Worm (Caenorhabditis elegans) whole organism, mixed stage, embryonic: ENCODE results near the gene M163.11.
A peak's percentile ranks its signal among the peaks of the same experiment; 100 is the strongest.

ENCODE experiments used
- M03D4.4 ChIP-seq: sonication (generic microtip); optimal IDR thresholded peaks from 2 replicates; lab custom pipeline; 2017; ENCODE audit warnings: mild to moderate bottlenecking, missing genetic modification characterization, missing compliant biosample characterization
- bed-3 ChIP-seq: fragments of 200-800 bp; sonication (Bioruptor generic); optimal IDR thresholded peaks from 3 replicates; lab custom pipeline; 2018; ENCODE audit warnings: mild to moderate bottlenecking, missing genetic modification characterization, moderate library complexity, missing compliant biosample characterization
- blmp-1 ChIP-seq: fragments of 150-350 bp; optimal IDR thresholded peaks from 2 replicates; lab custom pipeline; 2014; ENCODE audit warnings: missing biosample characterization, missing genetic modification characterization
- ceh-43 ChIP-seq: fragments of 200-800 bp; sonication (Bioruptor generic); optimal IDR thresholded peaks from 2 replicates; lab custom pipeline; 2018; ENCODE audit warnings: mild to moderate bottlenecking, missing genetic modification characterization, moderate library complexity, missing compliant biosample characterization
- cnd-1 ChIP-seq: fragments of 200-800 bp; sonication (Bioruptor generic); optimal IDR thresholded peaks from 2 replicates; lab custom pipeline; 2018; ENCODE audit warnings: mild to moderate bottlenecking, missing genetic modification characterization, missing compliant biosample characterization
- drap-1 ChIP-seq: fragments of 200-800 bp; sonication (Bioruptor generic); optimal IDR thresholded peaks from 3 replicates; lab custom pipeline; 2018; ENCODE audit warnings: mild to moderate bottlenecking, missing genetic modification characterization, missing compliant biosample characterization
- elt-1 ChIP-seq: sonication (generic microtip); optimal IDR thresholded peaks from 2 replicates; lab custom pipeline; 2017; ENCODE audit warnings: missing genetic modification characterization, mild to moderate bottlenecking, missing compliant biosample characterization, antibody characterized with exemption, moderate library complexity, borderline replicate concordance; ENCODE audit not compliant: insufficient read depth
- elt-3 ChIP-seq: fragments of 150-350 bp; optimal IDR thresholded peaks from 2 replicates; lab custom pipeline; 2014; ENCODE audit warnings: missing biosample characterization, missing genetic modification characterization
- flh-1 ChIP-seq: fragments of 200-800 bp; sonication (Bioruptor generic); optimal IDR thresholded peaks from 2 replicates; lab custom pipeline; 2018; ENCODE audit warnings: mild to moderate bottlenecking, missing genetic modification characterization, moderate library complexity, missing compliant biosample characterization
- ham-2 ChIP-seq: fragments of 200-800 bp; sonication (Bioruptor generic); optimal IDR thresholded peaks from 2 replicates; lab custom pipeline; 2018; ENCODE audit warnings: mild to moderate bottlenecking, missing genetic modification characterization, missing compliant biosample characterization
- hlh-1 ChIP-seq: fragments of 150-350 bp; optimal IDR thresholded peaks from 2 replicates; lab custom pipeline; 2014; ENCODE audit warnings: missing biosample characterization, missing genetic modification reagents, missing genetic modification characterization
- lin-13 ChIP-seq: fragments of 150-350 bp; optimal IDR thresholded peaks from 2 replicates; lab custom pipeline; 2014; ENCODE audit warnings: missing biosample characterization, missing genetic modification characterization
- lin-32 ChIP-seq: fragments of 200-800 bp; sonication (Bioruptor generic); optimal IDR thresholded peaks from 2 replicates; lab custom pipeline; 2018; ENCODE audit warnings: mild to moderate bottlenecking, missing genetic modification characterization, missing compliant biosample characterization
- lsy-2 ChIP-seq: fragments of 150-350 bp; optimal IDR thresholded peaks from 2 replicates; lab custom pipeline; 2014; ENCODE audit warnings: missing biosample characterization, missing genetic modification characterization
- mab-5 ChIP-seq: fragments of 150-350 bp; optimal IDR thresholded peaks from 2 replicates; lab custom pipeline; 2014; ENCODE audit warnings: missing biosample characterization, missing genetic modification characterization
- mep-1 ChIP-seq: fragments of 150-350 bp; optimal IDR thresholded peaks from 2 replicates; lab custom pipeline; 2017; ENCODE audit warnings: missing biosample characterization, missing genetic modification reagents, missing genetic modification characterization, inconsistent platforms
- mls-2 ChIP-seq: sonication (generic microtip); optimal IDR thresholded peaks from 2 replicates; lab custom pipeline; 2016; ENCODE audit warnings: mild to moderate bottlenecking, missing genetic modification characterization, moderate library complexity, missing compliant biosample characterization
- nhr-12 ChIP-seq: fragments of 150-350 bp; optimal IDR thresholded peaks from 2 replicates; lab custom pipeline; 2014; ENCODE audit warnings: missing biosample characterization, missing genetic modification characterization
- nhr-2 ChIP-seq: fragments of 150-350 bp; optimal IDR thresholded peaks from 2 replicates; lab custom pipeline; 2014; ENCODE audit warnings: missing biosample characterization, missing genetic modification characterization
- nhr-237 ChIP-seq: fragments of 150-350 bp; optimal IDR thresholded peaks from 2 replicates; lab custom pipeline; 2014; ENCODE audit warnings: missing biosample characterization, missing genetic modification characterization
- nhr-28 ChIP-seq: fragments of 150-350 bp; optimal IDR thresholded peaks from 2 replicates; lab custom pipeline; 2014; ENCODE audit warnings: missing biosample characterization, missing genetic modification characterization
- nhr-76 ChIP-seq: sonication (generic microtip); optimal IDR thresholded peaks from 2 replicates; lab custom pipeline; 2017; ENCODE audit warnings: missing biosample characterization, missing genetic modification characterization
- pha-4 ChIP-seq: fragments of 150-350 bp; optimal IDR thresholded peaks from 2 replicates; lab custom pipeline; 2018; ENCODE audit warnings: missing biosample characterization, missing genetic modification reagents, missing genetic modification characterization
- sem-2 ChIP-seq: fragments of 200-800 bp; sonication (Bioruptor generic); optimal IDR thresholded peaks from 2 replicates; lab custom pipeline; 2018; ENCODE audit warnings: mild to moderate bottlenecking, missing genetic modification characterization, missing compliant biosample characterization
- snpc-4 ChIP-seq: fragments of 150-350 bp; optimal IDR thresholded peaks from 2 replicates; lab custom pipeline; 2014; ENCODE audit warnings: missing biosample characterization, missing genetic modification characterization
- sptf-1 ChIP-seq: sonication (generic microtip); optimal IDR thresholded peaks from 2 replicates; lab custom pipeline; 2017; ENCODE audit warnings: mild to moderate bottlenecking, missing genetic modification characterization, moderate library complexity, missing compliant biosample characterization
- tbx-8 ChIP-seq: fragments of 200-800 bp; sonication (Bioruptor generic); optimal IDR thresholded peaks from 2 replicates; lab custom pipeline; 2018; ENCODE audit warnings: mild to moderate bottlenecking, missing genetic modification characterization, moderate library complexity, missing compliant biosample characterization
- unc-120 ChIP-seq: sonication (generic microtip); optimal IDR thresholded peaks from 2 replicates; lab custom pipeline; 2017; ENCODE audit warnings: missing genetic modification characterization, missing compliant biosample characterization; ENCODE audit not compliant: poor library complexity, severe bottlenecking
- unc-39 ChIP-seq: fragments of 150-350 bp; optimal IDR thresholded peaks from 2 replicates; lab custom pipeline; 2014; ENCODE audit warnings: missing biosample characterization, missing genetic modification characterization
- unc-62 ChIP-seq: fragments of 150-350 bp; optimal IDR thresholded peaks from 2 replicates; lab custom pipeline; 2014; ENCODE audit warnings: missing biosample characterization, missing genetic modification reagents, missing genetic modification characterization

M163.11 gene

ce11 chrX:14453735-14454134 is 25.4 kb upstream of the M163.11 start, which contains the start of gene F23D12.7:
Gene F23D12.7 (minus strand): TSS chrX:14453835.
- peak; percentile 52 for TF ChIP-seq hlh-1 (tag; lab: Kevin White, UChicago)
- no peak for TF ChIP-seq unc-62 (GFP tag; lab: Kevin White, UChicago)

ce11 chrX:14455419-14455818 is 23.8 kb upstream of the M163.11 start, which contains the start of gene Y66C5A.1:
Gene Y66C5A.1 (minus strand): TSS chrX:14455519.
- no peak for TF ChIP-seq unc-62 (GFP tag; lab: Kevin White, UChicago)
- no peak for TF ChIP-seq nhr-12 (tag; lab: Kevin White, UChicago)
- TF ChIP-seq sem-2 (GFP tag; lab: Kevin White, UChicago), result no peak
- TF ChIP-seq lin-32, result no peak
- no peak for TF ChIP-seq unc-39
- TF ChIP-seq hlh-1 (tag; lab: Kevin White, UChicago), result no peak
- no peak for TF ChIP-seq mls-2 (tag; lab: Kevin White, UChicago)
- TF ChIP-seq, all 35 proteins: peak for 0

ce11 chrX:14460412-14460811 is 18.8 kb upstream of the M163.11 start, which contains the start of gene Y66C5A.2:
Gene Y66C5A.2 (plus strand): TSS chrX:14460712.
- no peak for TF ChIP-seq lin-13 (tag; lab: Kevin White, UChicago)
- TF ChIP-seq ham-2 (GFP tag; lab: Kevin White, UChicago), result no peak
- no peak for TF ChIP-seq bed-3
- no peak for TF ChIP-seq blmp-1
- TF ChIP-seq nhr-237 (tag; lab: Kevin White, UChicago), result no peak
- TF ChIP-seq sem-2 (GFP tag; lab: Kevin White, UChicago), result no peak
- no peak for TF ChIP-seq sptf-1 (tag; lab: Kevin White, UChicago)
- no peak for TF ChIP-seq lin-32
- TF ChIP-seq elt-1 (tag; lab: Kevin White, UChicago), result no peak
- no peak for TF ChIP-seq elt-3 (tag; lab: Kevin White, UChicago)
- no peak for TF ChIP-seq mab-5 (tag; lab: Kevin White, UChicago)
- no peak for TF ChIP-seq mls-2 (tag; lab: Kevin White, UChicago)

- no peak for TF ChIP-seq elt-1 (tag; lab: Kevin White, UChicago)
- no peak for TF ChIP-seq bed-3
- TF ChIP-seq elt-3 (tag; lab: Kevin White, UChicago), result no peak
- TF ChIP-seq lsy-2, result no peak
- no peak for TF ChIP-seq sem-2 (GFP tag; lab: Kevin White, UChicago)
- no peak for TF ChIP-seq ham-2 (GFP tag; lab: Kevin White, UChicago)
- no peak for TF ChIP-seq blmp-1
- no peak for TF ChIP-seq M03D4.4 (tag; lab: Kevin White, UChicago)
- no peak for TF ChIP-seq unc-39
- TF ChIP-seq, all 35 proteins: peak for 0
Measured at ce11 chrX:14464513-14464912, 14.7 kb upstream of the M163.11 start, which contains the start of gene M163.7. Gene M163.7 (plus strand): TSS chrX:14464813.

ce11 chrX:14465593-14465992 is 13.6 kb upstream of the M163.11 start, which contains the start of gene M163.22:
Gene M163.22 (plus strand): TSS chrX:14465893.
- TF ChIP-seq nhr-237 (tag; lab: Kevin White, UChicago), result no peak
- no peak for TF ChIP-seq bed-3
- no peak for TF ChIP-seq unc-62 (GFP tag; lab: Kevin White, UChicago)
- no peak for TF ChIP-seq tbx-8 (GFP tag; lab: Kevin White, UChicago)
- no peak for TF ChIP-seq nhr-76
- TF ChIP-seq ceh-43, result no peak
- TF ChIP-seq mls-2 (tag; lab: Kevin White, UChicago), result no peak
- no peak for TF ChIP-seq pha-4
- TF ChIP-seq elt-3 (tag; lab: Kevin White, UChicago), result no peak
- TF ChIP-seq nhr-28 (tag; lab: Kevin White, UChicago), result no peak
- TF ChIP-seq unc-120 (tag; lab: Kevin White, UChicago), result no peak
- TF ChIP-seq lin-13 (tag; lab: Kevin White, UChicago), result no peak
- TF ChIP-seq drap-1 (GFP tag; lab: Kevin White, UChicago), result no peak

ce11 chrX:14466532-14466931 is 12.6 kb upstream of the M163.11 start, which contains the start of gene M163.21:
Gene M163.21 (plus strand): TSS chrX:14466832.
- no peak for TF ChIP-seq M03D4.4 (tag; lab: Kevin White, UChicago)
- no peak for TF ChIP-seq nhr-2 (tag; lab: Kevin White, UChicago)
- TF ChIP-seq nhr-12 (tag; lab: Kevin White, UChicago), result no peak
- no peak for TF ChIP-seq tbx-8 (GFP tag; lab: Kevin White, UChicago)
- TF ChIP-seq flh-1 (GFP tag; lab: Kevin White, UChicago), result no peak
- no peak for TF ChIP-seq sptf-1 (tag; lab: Kevin White, UChicago)
- TF ChIP-seq pha-4, result no peak
- no peak for TF ChIP-seq elt-3 (tag; lab: Kevin White, UChicago)
- TF ChIP-seq lsy-2, result no peak
- no peak for TF ChIP-seq mep-1 (tag; lab: Kevin White, UChicago)
- no peak for TF ChIP-seq snpc-4 (tag; lab: Kevin White, UChicago)
- TF ChIP-seq sem-2 (GFP tag; lab: Kevin White, UChicago), result no peak
- TF ChIP-seq unc-62 (GFP tag; lab: Kevin White, UChicago), result no peak
- TF ChIP-seq blmp-1, result no peak
- no peak for TF ChIP-seq cnd-1
- no peak for TF ChIP-seq drap-1 (GFP tag; lab: Kevin White, UChicago)
